Worm (Caenorhabditis elegans) whole organism, early embryonic: ENCODE results near the gene ZK856.7.

ENCODE experiments used
- ama-1 ChIP-seq: fragments of 150-350 bp; optimal IDR thresholded peaks from 2 replicates; lab custom pipeline; 2014
- ets-7 ChIP-seq: sonication (generic microtip); optimal IDR thresholded peaks from 2 replicates; lab custom pipeline; 2016; ENCODE audit warnings: missing genotype, missing genetic modification characterization, missing compliant biosample characterization
- flt-1 ChIP-seq: fragments of 200-800 bp; sonication (Bioruptor generic); IDR thresholded peaks from 2 replicates; pipeline ENCODE4 v1.3.6; 2022; ENCODE audit warnings: missing genetic modification characterization, missing compliant biosample characterization
- hmg-4 ChIP-seq: fragments of 200-800 bp; sonication (Bioruptor generic); optimal IDR thresholded peaks from 2 replicates; lab custom pipeline; 2018; ENCODE audit warnings: mild to moderate bottlenecking, missing genetic modification characterization, missing compliant biosample characterization
- pes-1 ChIP-seq: fragments of 200-800 bp; sonication (Bioruptor generic); IDR thresholded peaks from 2 replicates; pipeline ENCODE4 v1.3.6; 2022; ENCODE audit warnings: missing genetic modification reagents, missing genetic modification characterization, missing compliant biosample characterization
- scrt-1 ChIP-seq: fragments of 200-800 bp; sonication (Bioruptor generic); IDR thresholded peaks from 2 replicates; pipeline ENCODE4 v1.3.6; 2022; ENCODE audit warnings: missing genetic modification characterization, missing compliant biosample characterization
- sea-1 ChIP-seq: fragments of 200-800 bp; sonication (Bioruptor generic); conservative IDR thresholded peaks from 2 replicates; pipeline ENCODE4 v1.3.6; 2022; ENCODE audit warnings: missing genetic modification characterization, missing compliant biosample characterization
- tbx-11 ChIP-seq: fragments of 200-800 bp; sonication (Bioruptor generic); IDR thresholded peaks from 2 replicates; pipeline ENCODE4 v1.3.6; 2022; ENCODE audit warnings: missing genetic modification characterization, missing compliant biosample characterization
- tbx-37 ChIP-seq: fragments of 200-800 bp; sonication (Bioruptor generic); conservative IDR thresholded peaks from 2 replicates; pipeline ENCODE4 v1.3.6; 2022; ENCODE audit warnings: missing genetic modification reagents, missing genetic modification characterization, missing compliant biosample characterization
- tra-4 ChIP-seq: sonication (generic microtip); optimal IDR thresholded peaks from 2 replicates; lab custom pipeline; 2017; ENCODE audit warnings: missing genetic modification characterization, missing compliant biosample characterization

ce11 chrV:10202340-10202739 lies 442 bp downstream of the ZK856.7 start:
- TF ChIP-seq scrt-1 (GFP tag; lab: Robert Waterston, UW), result no peak
- no peak for TF ChIP-seq tra-4 (tag; lab: Kevin White, UChicago)
- TF ChIP-seq ama-1 (lab: Kevin White, UChicago), result no peak
- TF ChIP-seq sea-1 (GFP tag; lab: Robert Waterston, UW), result no peak
- TF ChIP-seq pes-1, result no peak
- TF ChIP-seq ets-7 (tag; lab: Kevin White, UChicago), result no peak
- TF ChIP-seq tbx-37 (GFP tag; lab: Robert Waterston, UW), result no peak
- no peak for TF ChIP-seq tbx-11 (GFP tag; lab: Robert Waterston, UW)
- TF ChIP-seq flt-1 (GFP tag; lab: Robert Waterston, UW), result no peak
- TF ChIP-seq hmg-4 (GFP tag; lab: Kevin White, UChicago), result no peak
